Fruit fly (Drosophila melanogaster) whole organism, prepupa: ENCODE results near the gene Smg5.

Source experiments
- CG10631 ChIP-seq: fragments of 200-800 bp; sonication (Bioruptor generic); optimal IDR thresholded peaks from 2 replicates; lab custom pipeline; 2016; ENCODE audit warnings: missing biosample characterization, missing genetic modification characterization
- CG11902 ChIP-seq: fragments of 200-800 bp; sonication (Bioruptor generic); optimal IDR thresholded peaks from 3 replicates; lab custom pipeline; 2016; ENCODE audit warnings: missing biosample characterization, missing genetic modification characterization
- CG31627 ChIP-seq: fragments of 200-800 bp; sonication (Bioruptor generic); optimal IDR thresholded peaks from 3 replicates; lab custom pipeline; 2016; ENCODE audit warnings: missing biosample characterization, missing genetic modification characterization
- CG6854 ChIP-seq: fragments of 200-800 bp; sonication (Bioruptor generic); optimal IDR thresholded peaks from 2 replicates; lab custom pipeline; 2017; ENCODE audit warnings: missing biosample characterization, mild to moderate bottlenecking, missing genetic modification characterization
- Eip93F ChIP-seq: fragments of 200-800 bp; sonication (Bioruptor generic); optimal IDR thresholded peaks from 2 replicates; lab custom pipeline; 2016; ENCODE audit warnings: missing biosample characterization, mild to moderate bottlenecking, missing genetic modification characterization
- Hr39 ChIP-seq: fragments of 200-800 bp; sonication (Bioruptor generic); optimal IDR thresholded peaks from 2 replicates; lab custom pipeline; 2016; ENCODE audit warnings: missing biosample characterization, missing genetic modification characterization
- Met ChIP-seq: fragments of 200-800 bp; sonication (Bioruptor generic); optimal IDR thresholded peaks from 3 replicates; lab custom pipeline; 2016; ENCODE audit warnings: missing biosample characterization, missing genetic modification characterization
- OdsH ChIP-seq: fragments of 200-800 bp; sonication (Bioruptor generic); optimal IDR thresholded peaks from 3 replicates; lab custom pipeline; 2016; ENCODE audit warnings: missing biosample characterization, missing genetic modification characterization
- Smox ChIP-seq: fragments of 200-800 bp; sonication (Bioruptor generic); optimal IDR thresholded peaks from 3 replicates; lab custom pipeline; 2016; ENCODE audit warnings: missing biosample characterization, missing genetic modification characterization
- cyc ChIP-seq: fragments of 200-800 bp; sonication (Bioruptor generic); optimal IDR thresholded peaks from 3 replicates; lab custom pipeline; 2016; ENCODE audit warnings: missing biosample characterization, missing genetic modification characterization
- fkh ChIP-seq: fragments of 200-800 bp; sonication (Bioruptor generic); optimal IDR thresholded peaks from 3 replicates; lab custom pipeline; 2017; ENCODE audit warnings: missing biosample characterization, mild to moderate bottlenecking, missing genetic modification characterization, moderate library complexity

DNA sequence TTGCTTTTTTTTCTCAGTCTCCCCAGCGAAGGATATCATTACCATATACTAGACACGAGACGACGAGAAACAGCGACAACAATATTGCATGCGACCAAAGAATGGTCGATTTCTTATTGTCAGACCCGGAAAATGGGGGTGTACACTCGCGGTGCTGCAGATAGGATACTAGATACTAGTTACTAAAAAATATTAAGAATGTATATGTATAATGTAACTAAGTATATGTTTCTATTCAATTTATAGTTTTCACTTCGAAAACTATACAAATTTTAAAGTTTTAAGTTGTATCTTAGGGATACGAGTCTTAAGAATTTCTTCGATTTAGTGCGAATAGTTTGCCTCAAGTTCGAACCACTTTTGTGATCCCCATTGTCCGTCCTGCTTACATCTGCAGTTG lies 11.0 kb downstream of the Smg5 start:
- TF ChIP-seq CG11902, result no peak
- no peak for TF ChIP-seq CG6854 (GFP tag; lab: Kevin White, UChicago)
- no peak for TF ChIP-seq CG31627 (GFP tag; lab: Kevin White, UChicago)
- TF ChIP-seq Eip93F (GFP tag; lab: Kevin White, UChicago), result no peak
- no peak for TF ChIP-seq CG10631
- no peak for TF ChIP-seq cyc
- TF ChIP-seq OdsH (GFP tag; lab: Kevin White, UChicago), result no peak
- TF ChIP-seq Smox (GFP tag; lab: Kevin White, UChicago), result no peak
- TF ChIP-seq Hr39 (GFP tag; lab: Kevin White, UChicago), result no peak
- no peak for TF ChIP-seq Met (GFP tag; lab: Kevin White, UChicago)
- TF ChIP-seq fkh, result no peak
